Worm (Caenorhabditis elegans): Measurements from ENCODE around the gene F49C12.15.

F49C12.15 gene

ce11 chrIV:9335552-9336251 is 11.4 kb downstream of the F49C12.15 start, which contains the start of the genes coa-4 and T20D3.14:
Gene coa-4 (minus strand): TSS chrIV:9335602.
Gene T20D3.14 (minus strand): TSS chrIV:9335909.
- TF ChIP-seq ceh-82 (tag; optimal IDR thresholded peaks at IDR 0.05) (no peak), skn-1 (tag; optimal IDR thresholded peaks at IDR 0.05) (no peak), ama-1 (optimal IDR thresholded peaks at IDR 0.05) (no peak), snpc-4 (tag; optimal IDR thresholded peaks at IDR 0.05) (peak; percentile 27), zag-1 (tag; optimal IDR thresholded peaks at IDR 0.05) (no peak), elt-2 (tag; optimal IDR thresholded peaks at IDR 0.05) (peak; percentile 75), hmg-11 (tag; optimal IDR thresholded peaks at IDR 0.05) (peak; percentile 2), ceh-28 (tag; optimal IDR thresholded peaks at IDR 0.05) (no peak), nhr-11 (tag; optimal IDR thresholded peaks at IDR 0.05) (no peak), pqm-1 (tag; optimal IDR thresholded peaks at IDR 0.05) (no peak), lin-15B (tag; optimal IDR thresholded peaks at IDR 0.05) (peak; percentile 25), nfya-1 (tag; optimal IDR thresholded peaks at IDR 0.05; ENCODE audit: insufficient read depth) (peak; percentile 61), pha-4 (tag; optimal IDR thresholded peaks at IDR 0.05) (peak; percentile 80)

DNA sequence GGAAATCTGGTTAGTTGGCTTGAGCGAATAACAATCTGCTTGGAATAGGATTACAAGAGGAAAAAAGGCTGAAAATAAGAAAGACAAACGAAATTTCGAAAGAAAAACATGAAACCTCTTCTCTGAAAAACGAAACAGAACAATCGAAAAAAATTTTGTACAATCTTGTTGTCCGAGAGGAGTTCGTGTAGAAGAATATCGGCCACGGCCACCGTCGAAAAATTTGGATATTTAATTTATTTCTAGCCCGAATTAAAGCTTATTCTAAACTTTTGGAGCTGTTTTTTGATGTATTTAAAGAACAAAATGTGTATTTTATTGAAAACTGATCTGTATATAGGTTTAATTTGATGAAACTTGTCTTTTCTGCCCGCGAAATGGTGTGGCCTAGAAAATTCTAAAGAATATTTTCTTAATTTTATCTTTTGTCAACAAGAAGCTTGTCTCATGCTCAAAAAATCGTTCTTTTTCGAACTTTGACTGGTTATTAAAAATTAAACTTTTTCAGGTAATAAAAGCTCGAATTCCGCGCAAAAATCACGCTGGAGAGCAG is 12.4 kb downstream of the F49C12.15 start, which contains the start of gene T20D3.5:
TSS of gene T20D3.5 (plus strand) at position 503 of the 553 bp plus-strand sequence.
- TF ChIP-seq jun-1 (tag; optimal IDR thresholded peaks at IDR 0.05) (no peak), pqm-1 (tag; optimal IDR thresholded peaks at IDR 0.05) (no peak), lsy-12 (tag; optimal IDR thresholded peaks at IDR 0.05) (no peak), ceh-28 (tag; optimal IDR thresholded peaks at IDR 0.05) (no peak), lin-39 (tag; optimal IDR thresholded peaks at IDR 0.05) (no peak), aly-2 (tag; optimal IDR thresholded peaks at IDR 0.05) (no peak), sea-2 (GFP tag; optimal IDR thresholded peaks at IDR 0.05) (no peak), skn-1 (tag; optimal IDR thresholded peaks at IDR 0.05) (no peak), zag-1 (tag; optimal IDR thresholded peaks at IDR 0.05) (no peak), ZK546.5 (tag; optimal IDR thresholded peaks at IDR 0.05) (no peak), pha-4 (tag; optimal IDR thresholded peaks at IDR 0.05) (no peak), unc-62 (GFP tag; optimal IDR thresholded peaks at IDR 0.05) (no peak), ceh-9 (tag; optimal IDR thresholded peaks at IDR 0.05) (no peak), eor-1 (tag; optimal IDR thresholded peaks at IDR 0.05) (no peak), nhr-67 (tag; optimal IDR thresholded peaks at IDR 0.05) (no peak), ceh-16 (tag; optimal IDR thresholded peaks at IDR 0.05) (no peak), tbx-2 (tag; optimal IDR thresholded peaks at IDR 0.05) (no peak)

- TF ChIP-seq eor-1 (tag; optimal IDR thresholded peaks at IDR 0.05) (no peak), nhr-23 (tag; optimal IDR thresholded peaks at IDR 0.05) (no peak), nhr-43 (tag; optimal IDR thresholded peaks at IDR 0.05; ENCODE audit: poor library complexity, severe bottlenecking) (no peak), unc-62 (GFP tag; optimal IDR thresholded peaks at IDR 0.05) (no peak), elt-2 (tag; optimal IDR thresholded peaks at IDR 0.05) (no peak), ama-1 (optimal IDR thresholded peaks at IDR 0.05) (no peak), ztf-11 (tag; optimal IDR thresholded peaks at IDR 0.05) (no peak), fos-1 (tag; optimal IDR thresholded peaks at IDR 0.05) (no peak), R02D3.7 (tag; optimal IDR thresholded peaks at IDR 0.05) (no peak), snpc-4 (tag; optimal IDR thresholded peaks at IDR 0.05) (no peak), elt-3 (tag; optimal IDR thresholded peaks at IDR 0.05) (no peak), daf-12 (tag; optimal IDR thresholded peaks at IDR 0.05) (no peak)
These were observed 14.9 kb downstream of the F49C12.15 start, which contains the start of gene T20D3.6 for ce11 chrIV:9339205-9339604. Gene T20D3.6 (minus strand): TSS chrIV:9339305.

- TF ChIP-seq hmg-11 (tag; optimal IDR thresholded peaks at IDR 0.05) (peak; percentile 35), jun-1 (tag; optimal IDR thresholded peaks at IDR 0.05) (no peak), mml-1 (tag; optimal IDR thresholded peaks at IDR 0.05) (no peak), R02D3.7 (tag; optimal IDR thresholded peaks at IDR 0.05) (no peak), lin-15B (tag; optimal IDR thresholded peaks at IDR 0.05) (peak; percentile 36), elt-2 (tag; optimal IDR thresholded peaks at IDR 0.05) (peak; percentile 10), nhr-12 (tag; optimal IDR thresholded peaks at IDR 0.05) (no peak), pha-4 (tag; optimal IDR thresholded peaks at IDR 0.05) (peak; percentile 81), fkh-2 (tag; optimal IDR thresholded peaks at IDR 0.05) (no peak)
These were observed 17.3 kb downstream of the F49C12.15 start, which contains the start of gene vps-26 for ce11 chrIV:9341591-9341990. Gene vps-26 (minus strand): TSS chrIV:9341790.

Data from whole organism, L3 larva.